Worm (Caenorhabditis elegans) whole organism, late embryonic: ENCODE measurements around the gene F43H9.4.

Experiments
- K09A11.1 ChIP-seq: sonication (generic microtip); optimal IDR thresholded peaks from 2 replicates; lab custom pipeline; 2017; ENCODE audit warnings: antibody characterized with exemption, mild to moderate bottlenecking, missing genetic modification characterization, missing compliant biosample characterization; ENCODE audit not compliant: insufficient read depth
- T23F11.4 ChIP-seq: fragments of 200-800 bp; sonication (Bioruptor generic); optimal IDR thresholded peaks from 2 replicates; lab custom pipeline; 2018; ENCODE audit warnings: mild to moderate bottlenecking, missing genetic modification characterization, missing compliant biosample characterization
- Y22D7AL.16 ChIP-seq: sonication (generic microtip); optimal IDR thresholded peaks from 2 replicates; lab custom pipeline; 2016; ENCODE audit warnings: missing genetic modification characterization, missing compliant biosample characterization
- ahr-1 ChIP-seq: sonication (generic microtip); optimal IDR thresholded peaks from 2 replicates; lab custom pipeline; 2016; ENCODE audit warnings: missing genetic modification characterization, missing compliant biosample characterization
- ceh-18 ChIP-seq: sonication (generic microtip); optimal IDR thresholded peaks from 2 replicates; lab custom pipeline; 2016; ENCODE audit warnings: missing genetic modification characterization, missing compliant biosample characterization
- ceh-19 ChIP-seq: fragments of 200-800 bp; sonication (Bioruptor generic); optimal IDR thresholded peaks from 2 replicates; lab custom pipeline; 2018; ENCODE audit warnings: mild to moderate bottlenecking, missing genetic modification characterization, missing compliant biosample characterization
- ceh-2 ChIP-seq: sonication (generic microtip); optimal IDR thresholded peaks from 2 replicates; lab custom pipeline; 2016; ENCODE audit warnings: missing genotype, missing genetic modification characterization, missing compliant biosample characterization
- ceh-22 ChIP-seq: sonication (generic microtip); optimal IDR thresholded peaks from 2 replicates; lab custom pipeline; 2017; ENCODE audit warnings: missing biosample characterization, missing genetic modification characterization
- ceh-24 ChIP-seq: sonication (generic microtip); optimal IDR thresholded peaks from 2 replicates; lab custom pipeline; 2016; ENCODE audit warnings: mild to moderate bottlenecking, missing genetic modification characterization, missing compliant biosample characterization
- ceh-31 ChIP-seq: sonication (generic microtip); optimal IDR thresholded peaks from 2 replicates; lab custom pipeline; 2016; ENCODE audit warnings: missing genetic modification characterization, missing compliant biosample characterization
- ceh-34 ChIP-seq: sonication (generic microtip); optimal IDR thresholded peaks from 2 replicates; lab custom pipeline; 2016; ENCODE audit warnings: mild to moderate bottlenecking, missing genetic modification characterization, missing compliant biosample characterization
- ceh-45 ChIP-seq: fragments of 200-800 bp; sonication (Bioruptor generic); IDR thresholded peaks from 2 replicates; pipeline ENCODE4 v1.3.6; 2022; ENCODE audit warnings: missing genetic modification reagents, missing genetic modification characterization, missing compliant biosample characterization
- ceh-48 ChIP-seq: sonication (generic microtip); optimal IDR thresholded peaks from 2 replicates; lab custom pipeline; 2016; ENCODE audit warnings: missing genetic modification characterization, inconsistent platforms, missing compliant biosample characterization
- ceh-6 ChIP-seq: fragments of 200-800 bp; sonication (Bioruptor generic); optimal IDR thresholded peaks from 2 replicates; lab custom pipeline; 2018; ENCODE audit warnings: mild to moderate bottlenecking, missing genetic modification characterization, missing compliant biosample characterization
- ceh-9 ChIP-seq: sonication (generic microtip); optimal IDR thresholded peaks from 2 replicates; lab custom pipeline; 2016; ENCODE audit warnings: mild to moderate bottlenecking, missing genetic modification characterization, inconsistent platforms, missing compliant biosample characterization
- dve-1 ChIP-seq: sonication (generic microtip); optimal IDR thresholded peaks from 2 replicates; lab custom pipeline; 2017; ENCODE audit warnings: antibody characterized with exemption, mild to moderate bottlenecking, missing genetic modification characterization, missing compliant biosample characterization
- elt-2 ChIP-seq: sonication (generic microtip); optimal IDR thresholded peaks from 2 replicates; lab custom pipeline; 2016; ENCODE audit warnings: missing genetic modification reagents, missing genetic modification characterization, missing compliant biosample characterization
- fax-1 ChIP-seq: sonication (generic microtip); optimal IDR thresholded peaks from 2 replicates; lab custom pipeline; 2016; ENCODE audit warnings: missing genotype, missing genetic modification characterization, missing compliant biosample characterization
- fkh-10 ChIP-seq: fragments of 150-350 bp; optimal IDR thresholded peaks from 2 replicates; lab custom pipeline; 2014; ENCODE audit warnings: missing biosample characterization, missing genetic modification reagents, missing genetic modification characterization
- hlh-13 ChIP-seq: fragments of 200-800 bp; sonication (Bioruptor generic); optimal IDR thresholded peaks from 2 replicates; lab custom pipeline; 2018; ENCODE audit warnings: mild to moderate bottlenecking, missing genetic modification characterization, missing compliant biosample characterization
- hlh-15 ChIP-seq: sonication (generic microtip); optimal IDR thresholded peaks from 2 replicates; lab custom pipeline; 2016; ENCODE audit warnings: missing genetic modification characterization, missing compliant biosample characterization
- hlh-6 ChIP-seq: sonication (generic microtip); optimal IDR thresholded peaks from 2 replicates; lab custom pipeline; 2016; ENCODE audit warnings: missing genotype, missing genetic modification characterization, missing compliant biosample characterization
- lim-6 ChIP-seq: sonication (generic microtip); optimal IDR thresholded peaks from 2 replicates; lab custom pipeline; 2016; ENCODE audit warnings: missing genetic modification characterization, missing compliant biosample characterization
- lin-11 ChIP-seq: fragments of 200-800 bp; sonication (Bioruptor generic); optimal IDR thresholded peaks from 2 replicates; lab custom pipeline; 2018; ENCODE audit warnings: mild to moderate bottlenecking, missing genetic modification characterization, missing compliant biosample characterization
- madf-2 ChIP-seq: sonication (generic microtip); optimal IDR thresholded peaks from 2 replicates; lab custom pipeline; 2017; ENCODE audit warnings: missing genetic modification characterization, missing compliant biosample characterization
- nfya-1 ChIP-seq: sonication (generic microtip); optimal IDR thresholded peaks from 2 replicates; lab custom pipeline; 2017; ENCODE audit warnings: missing genetic modification characterization, mild to moderate bottlenecking, missing compliant biosample characterization, antibody characterized with exemption, moderate library complexity
- nhr-11 ChIP-seq: fragments of 150-350 bp; optimal IDR thresholded peaks from 2 replicates; lab custom pipeline; 2014; ENCODE audit warnings: missing biosample characterization, missing genetic modification characterization
- npax-4 ChIP-seq: sonication (generic microtip); optimal IDR thresholded peaks from 2 replicates; lab custom pipeline; 2016; ENCODE audit warnings: missing genetic modification characterization, missing compliant biosample characterization
- odd-2 ChIP-seq: sonication (generic microtip); optimal IDR thresholded peaks from 2 replicates; lab custom pipeline; 2017; ENCODE audit warnings: antibody characterized with exemption, mild to moderate bottlenecking, missing genetic modification characterization, missing compliant biosample characterization
- pax-1 ChIP-seq: fragments of 150-350 bp; optimal IDR thresholded peaks from 2 replicates; lab custom pipeline; 2014; ENCODE audit warnings: missing biosample characterization, missing genetic modification characterization
- pha-4 ChIP-seq: fragments of 150-350 bp; optimal IDR thresholded peaks from 2 replicates; lab custom pipeline; 2018; ENCODE audit warnings: missing biosample characterization, missing genetic modification reagents, missing genetic modification characterization
- pqm-1 ChIP-seq: sonication (generic microtip); optimal IDR thresholded peaks from 2 replicates; lab custom pipeline; 2016; ENCODE audit warnings: missing genetic modification characterization, missing compliant biosample characterization
- pros-1 ChIP-seq: fragments of 150-350 bp; optimal IDR thresholded peaks from 2 replicates; lab custom pipeline; 2014; ENCODE audit warnings: missing biosample characterization, missing genetic modification reagents, missing genetic modification characterization
- ref-2 ChIP-seq: sonication (generic microtip); optimal IDR thresholded peaks from 2 replicates; lab custom pipeline; 2016; ENCODE audit warnings: missing genetic modification characterization, missing compliant biosample characterization
- sdc-2 ChIP-seq: sonication (generic microtip); optimal IDR thresholded peaks from 2 replicates; lab custom pipeline; 2016; ENCODE audit warnings: missing genotype, missing genetic modification characterization, missing compliant biosample characterization
- sox-4 ChIP-seq: sonication (generic microtip); optimal IDR thresholded peaks from 2 replicates; lab custom pipeline; 2017; ENCODE audit warnings: mild to moderate bottlenecking, missing genetic modification characterization, inconsistent platforms, missing compliant biosample characterization
- tbx-2 ChIP-seq: sonication (generic microtip); optimal IDR thresholded peaks from 2 replicates; lab custom pipeline; 2016; ENCODE audit warnings: missing genetic modification characterization, missing compliant biosample characterization
- tbx-7 ChIP-seq: sonication (generic microtip); optimal IDR thresholded peaks from 2 replicates; lab custom pipeline; 2016; ENCODE audit warnings: missing genotype, missing genetic modification characterization, missing compliant biosample characterization
- ttx-3 ChIP-seq: sonication (generic microtip); optimal IDR thresholded peaks from 2 replicates; lab custom pipeline; 2016; ENCODE audit warnings: missing genetic modification reagents, missing genetic modification characterization, missing compliant biosample characterization
- unc-3 ChIP-seq, 2 experiments: fragments of 200-800 bp in 1 of 2; sonication (Bioruptor generic) in 1 of 2; sonication (generic microtip) in 1 of 2; conservative IDR thresholded peaks in 1 of 2; optimal IDR thresholded peaks in 1 of 2; 2 replicates each; pipeline versions ENCODE4 v1.3.6 to Lab custom; 2016 to 2022; ENCODE audit warnings: missing compliant biosample characterization in 2 of 2, missing genetic modification characterization in 2 of 2, missing genetic modification reagents in 1 of 2
- unc-42 ChIP-seq: sonication (generic microtip); optimal IDR thresholded peaks from 2 replicates; lab custom pipeline; 2016; ENCODE audit warnings: missing genotype, missing genetic modification characterization, missing compliant biosample characterization

Gene F43H9.4

DNA sequence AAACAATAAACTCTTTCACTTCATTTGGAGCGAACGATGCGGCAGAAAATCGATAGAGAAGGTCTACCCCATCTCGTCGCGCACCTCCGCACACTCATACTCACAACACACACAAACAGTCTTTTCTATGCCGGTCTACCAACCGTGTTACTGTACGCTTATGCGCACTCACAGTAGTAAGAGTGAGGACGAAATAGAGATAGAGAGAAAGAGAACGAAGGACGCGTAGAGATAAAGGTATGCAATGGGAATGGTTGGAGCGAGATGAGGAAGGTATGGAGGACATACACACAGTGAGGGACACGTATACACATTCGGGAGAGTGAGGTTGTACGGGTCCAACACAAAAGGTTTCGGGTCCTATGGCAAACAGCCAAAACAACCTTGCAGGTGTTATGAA, 47.7 kb upstream of the F43H9.4 start:
- TF ChIP-seq tbx-7 (tag; lab: Kevin White, UChicago) (no peak), hlh-6 (tag; lab: Kevin White, UChicago) (peak; percentile 28), pros-1 (tag; lab: Kevin White, UChicago) (no peak), ahr-1 (tag; lab: Kevin White, UChicago) (no peak), elt-2 (tag; lab: Kevin White, UChicago) (peak; percentile 12), ceh-45 (GFP tag; lab: Robert Waterston, UW) (no peak), sdc-2 (tag; lab: Kevin White, UChicago) (peak; percentile 15), pax-1 (tag; lab: Kevin White, UChicago) (no peak), Y22D7AL.16 (tag; lab: Kevin White, UChicago) (no peak), ceh-48 (tag; lab: Kevin White, UChicago) (no peak), madf-2 (tag; lab: Kevin White, UChicago) (peak; percentile 26), ceh-31 (tag; lab: Kevin White, UChicago) (peak; percentile 39), pha-4 (tag; lab: Kevin White, UChicago) (no peak), ceh-9 (no peak), tbx-2 (tag; lab: Kevin White, UChicago) (peak; percentile 37), K09A11.1 (no peak), ref-2 (tag; lab: Kevin White, UChicago) (peak; percentile 69), lin-11 (tag; lab: Kevin White, UChicago) (no peak), nfya-1 (peak; percentile 48), ceh-34 (tag; lab: Kevin White, UChicago) (peak; percentile 14), odd-2 (tag; lab: Kevin White, UChicago) (no peak), nhr-11 (tag; lab: Kevin White, UChicago) (no peak), unc-3 (GFP tag; conservative IDR thresholded peaks at IDR 0.05; lab: Robert Waterston, UW) (no peak), unc-3 (tag; optimal IDR thresholded peaks at IDR 0.05; lab: Kevin White, UChicago) (no peak), ttx-3 (no peak), ceh-2 (peak; percentile 15), dve-1 (tag; lab: Kevin White, UChicago) (no peak), T23F11.4 (GFP tag; lab: Kevin White, UChicago) (peak; percentile 52), hlh-13 (GFP tag; lab: Kevin White, UChicago) (no peak), pqm-1 (tag; lab: Kevin White, UChicago) (no peak), ceh-18 (tag; lab: Kevin White, UChicago) (peak; percentile 11), fkh-10 (GFP tag; lab: Kevin White, UChicago) (no peak), ceh-6 (no peak), fax-1 (tag; lab: Kevin White, UChicago) (no peak)

- TF ChIP-seq ceh-19 (GFP tag; lab: Kevin White, UChicago): no peak
- TF ChIP-seq unc-42 (tag; lab: Kevin White, UChicago): peak; percentile 62
- TF ChIP-seq, all 69 proteins: peak for 1
These were observed 46.0 kb upstream of the F43H9.4 start for ce11 chrV:7980370-7980987.

DNA sequence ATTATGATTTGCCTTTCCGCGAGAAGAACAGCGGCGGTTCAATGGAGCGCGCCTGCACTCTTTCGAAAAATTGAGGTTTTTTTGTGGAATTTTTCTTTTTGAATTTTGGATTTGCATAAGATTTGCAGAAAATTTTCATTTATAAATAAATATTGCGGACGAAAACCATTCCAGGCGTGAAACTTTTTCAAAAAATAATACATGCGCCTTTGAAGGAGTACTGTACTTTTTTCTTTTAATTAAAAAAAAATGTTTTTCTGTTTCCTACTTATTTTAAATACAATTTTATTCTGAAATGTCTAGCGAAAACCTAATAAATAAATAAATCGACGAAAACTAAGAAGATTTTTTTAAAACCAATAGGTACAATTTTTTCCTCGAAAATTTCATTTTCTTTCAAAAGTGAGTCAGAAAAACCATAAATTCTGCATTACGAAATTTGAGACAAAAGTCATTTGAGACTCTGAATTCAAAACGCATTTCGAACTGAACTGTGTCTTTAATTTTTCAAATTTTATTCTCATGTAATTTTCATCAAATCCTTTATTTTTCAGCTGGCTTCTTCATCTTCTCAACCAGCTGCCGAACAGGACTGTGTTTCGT, 45.4 kb upstream of the F43H9.4 start, which contains the start of gene F26D11.1:
Gene F26D11.1 (plus strand): TSS at position 553 of the 603 bp plus-strand sequence.
- no peak for TF ChIP-seq ceh-24 (tag; lab: Kevin White, UChicago)
- no peak for TF ChIP-seq nhr-11 (tag; lab: Kevin White, UChicago)
- TF ChIP-seq npax-4 (tag; lab: Kevin White, UChicago): no peak
- no peak for TF ChIP-seq sox-4 (tag; lab: Kevin White, UChicago)
- no peak for TF ChIP-seq ahr-1 (tag; lab: Kevin White, UChicago)
- TF ChIP-seq ceh-48 (tag; lab: Kevin White, UChicago): no peak
- TF ChIP-seq ceh-22 (tag; lab: Kevin White, UChicago): no peak
- TF ChIP-seq Y22D7AL.16 (tag; lab: Kevin White, UChicago): no peak
- TF ChIP-seq hlh-6 (tag; lab: Kevin White, UChicago): no peak
- no peak for TF ChIP-seq hlh-15
- no peak for TF ChIP-seq elt-2 (tag; lab: Kevin White, UChicago)
- TF ChIP-seq ceh-19 (GFP tag; lab: Kevin White, UChicago): no peak
- no peak for TF ChIP-seq lim-6
- TF ChIP-seq ttx-3: no peak
